Fruit fly (Drosophila melanogaster) whole organism, embryonic: ENCODE measurements around the gene CG44428.

ENCODE experiments used
- ATbp ChIP-seq: fragments of 200-800 bp; sonication (Bioruptor generic); optimal IDR thresholded peaks from 2 replicates; lab custom pipeline; 2017; ENCODE audit warnings: missing biosample characterization, mild to moderate bottlenecking, missing genetic modification characterization, missing genetic modification reagents
- Abd-B ChIP-seq: fragments of 200-800 bp; sonication (Bioruptor generic); optimal IDR thresholded peaks from 2 replicates; lab custom pipeline; 2018; ENCODE audit warnings: missing biosample characterization, mild to moderate bottlenecking, missing genetic modification characterization, moderate library complexity
- Atf3 ChIP-seq: fragments of 200-800 bp; sonication (Bioruptor generic); optimal IDR thresholded peaks from 3 replicates; lab custom pipeline; 2016; ENCODE audit warnings: missing biosample characterization, missing genetic modification characterization
- BEAF-32 ChIP-seq: fragments of 200-800 bp; sonication (Bioruptor generic); optimal IDR thresholded peaks from 3 replicates; lab custom pipeline; 2017; ENCODE audit warnings: missing biosample characterization, missing genetic modification characterization, mild to moderate bottlenecking, moderate library complexity, missing genetic modification reagents
- CG10147 ChIP-seq: fragments of 200-800 bp; sonication (Bioruptor generic); optimal IDR thresholded peaks from 2 replicates; lab custom pipeline; 2019; ENCODE audit warnings: missing biosample characterization, mild to moderate bottlenecking, missing genetic modification characterization, moderate library complexity
- CG11247 ChIP-seq: fragments of 200-800 bp; sonication (Bioruptor generic); IDR thresholded peaks from 2 replicates; pipeline ENCODE4 v1.3.6; 2022; ENCODE audit warnings: missing biosample characterization, missing genetic modification characterization
- CG13424 ChIP-seq: fragments of 200-800 bp; sonication (Bioruptor generic); optimal IDR thresholded peaks from 2 replicates; lab custom pipeline; 2019; ENCODE audit warnings: missing biosample characterization, mild to moderate bottlenecking, missing genetic modification characterization, moderate library complexity
- CG1529 ChIP-seq: fragments of 200-800 bp; sonication (Bioruptor generic); optimal IDR thresholded peaks from 3 replicates; lab custom pipeline; 2018; ENCODE audit warnings: missing biosample characterization, missing genetic modification characterization
- CG30403 ChIP-seq: fragments of 200-800 bp; sonication (Bioruptor generic); optimal IDR thresholded peaks from 3 replicates; lab custom pipeline; 2016; ENCODE audit warnings: missing biosample characterization, missing genetic modification characterization
- CG4404 ChIP-seq: fragments of 200-800 bp; sonication (Bioruptor generic); IDR thresholded peaks from 2 replicates; pipeline ENCODE4 v1.3.6; 2022; ENCODE audit warnings: missing biosample characterization, missing genetic modification characterization
- CG4424 ChIP-seq: fragments of 200-800 bp; sonication (Bioruptor generic); optimal IDR thresholded peaks from 3 replicates; lab custom pipeline; 2016; ENCODE audit warnings: missing biosample characterization, missing genetic modification characterization
- CG7786 ChIP-seq: fragments of 200-800 bp; sonication (Bioruptor generic); optimal IDR thresholded peaks from 2 replicates; lab custom pipeline; 2016; ENCODE audit warnings: missing biosample characterization, missing genetic modification characterization
- CG8388 ChIP-seq: fragments of 200-800 bp; sonication (Bioruptor generic); optimal IDR thresholded peaks from 2 replicates; lab custom pipeline; 2019; ENCODE audit warnings: missing biosample characterization, mild to moderate bottlenecking, missing genetic modification characterization, moderate library complexity
- CG9215 ChIP-seq: fragments of 200-800 bp; sonication (Bioruptor generic); IDR thresholded peaks from 2 replicates; pipeline ENCODE4 v1.3.6; 2022; ENCODE audit warnings: missing biosample characterization, missing genetic modification characterization
- CG9437 ChIP-seq: fragments of 200-800 bp; sonication (Bioruptor generic); optimal IDR thresholded peaks from 2 replicates; lab custom pipeline; 2018; ENCODE audit warnings: missing biosample characterization, mild to moderate bottlenecking, missing genetic modification characterization
- Dfd ChIP-seq, 2 experiments: fragments of >200 bp; optimal IDR thresholded peaks; 2 replicates each; lab custom pipeline; 2017; ENCODE audit warnings: missing biosample characterization in 2 of 2, missing genetic modification characterization in 2 of 2
- Dip2 ChIP-seq: fragments of 200-800 bp; sonication (Bioruptor generic); IDR thresholded peaks from 2 replicates; pipeline ENCODE4 v1.3.6; 2022; ENCODE audit warnings: missing biosample characterization, missing genetic modification characterization
- Fer2 ChIP-seq: fragments of 200-800 bp; sonication (Bioruptor generic); optimal IDR thresholded peaks from 2 replicates; lab custom pipeline; 2018; ENCODE audit warnings: missing biosample characterization, mild to moderate bottlenecking, missing genetic modification characterization, moderate library complexity
- Hsf ChIP-seq: fragments of 200-800 bp; sonication (Bioruptor generic); optimal IDR thresholded peaks from 3 replicates; lab custom pipeline; 2016; ENCODE audit warnings: missing biosample characterization, missing genetic modification characterization
- Kr ChIP-seq: fragments of 200-800 bp; sonication (Bioruptor generic); optimal IDR thresholded peaks from 2 replicates; lab custom pipeline; 2017; ENCODE audit warnings: missing biosample characterization, mild to moderate bottlenecking, missing genetic modification characterization
- Max ChIP-seq: fragments of 200-800 bp; sonication (Bioruptor generic); optimal IDR thresholded peaks from 2 replicates; lab custom pipeline; 2016; ENCODE audit warnings: missing biosample characterization, mild to moderate bottlenecking, missing genetic modification characterization
- Meics ChIP-seq: fragments of 200-800 bp; sonication (Bioruptor generic); optimal IDR thresholded peaks from 2 replicates; lab custom pipeline; 2017; ENCODE audit warnings: missing biosample characterization, mild to moderate bottlenecking, missing genetic modification characterization
- Myb ChIP-seq: fragments of 200-800 bp; sonication (Bioruptor generic); optimal IDR thresholded peaks from 2 replicates; lab custom pipeline; 2016; ENCODE audit warnings: missing biosample characterization, missing genetic modification characterization
- NC2β ChIP-seq: fragments of 200-800 bp; sonication (Bioruptor generic); optimal IDR thresholded peaks from 2 replicates; lab custom pipeline; 2016; ENCODE audit warnings: missing biosample characterization, missing genetic modification characterization
- NFAT ChIP-seq: fragments of 200-800 bp; sonication (Bioruptor generic); IDR thresholded peaks from 2 replicates; pipeline ENCODE4 v1.3.6; 2022; ENCODE audit warnings: missing biosample characterization, missing genetic modification characterization
- Nf-YB ChIP-seq: fragments of 200-800 bp; sonication (Bioruptor generic); optimal IDR thresholded peaks from 3 replicates; lab custom pipeline; 2019; ENCODE audit warnings: missing biosample characterization, mild to moderate bottlenecking, missing genetic modification characterization, moderate library complexity
- Rfx ChIP-seq: fragments of 200-800 bp; sonication (Bioruptor generic); IDR thresholded peaks from 2 replicates; pipeline ENCODE4 v1.3.6; 2022; ENCODE audit warnings: missing biosample characterization, missing genetic modification characterization
- Tbp ChIP-seq: fragments of >200 bp; optimal IDR thresholded peaks from 2 replicates; lab custom pipeline; 2018; ENCODE audit warnings: missing biosample characterization, missing genetic modification characterization
- Usf ChIP-seq: fragments of 200-800 bp; sonication (Bioruptor generic); optimal IDR thresholded peaks from 2 replicates; lab custom pipeline; 2017; ENCODE audit warnings: missing genotype, missing biosample characterization, missing genetic modification characterization
- al ChIP-seq: fragments of 200-800 bp; sonication (Bioruptor generic); IDR thresholded peaks from 2 replicates; pipeline ENCODE4 v1.3.6; 2022; ENCODE audit warnings: missing biosample characterization, missing genetic modification characterization
- aop ChIP-seq: fragments of 200-800 bp; sonication (Bioruptor generic); IDR thresholded peaks from 2 replicates; pipeline ENCODE4 v1.3.6; 2022; ENCODE audit warnings: missing biosample characterization, missing genetic modification characterization
- caup ChIP-seq: fragments of 200-800 bp; sonication (Bioruptor generic); optimal IDR thresholded peaks from 3 replicates; lab custom pipeline; 2017; ENCODE audit warnings: missing biosample characterization, mild to moderate bottlenecking, missing genetic modification characterization, moderate library complexity; ENCODE audit not compliant: severe bottlenecking
- chn ChIP-seq: fragments of 200-800 bp; sonication (Bioruptor generic); optimal IDR thresholded peaks from 2 replicates; lab custom pipeline; 2016; ENCODE audit warnings: missing biosample characterization, missing genetic modification characterization
- crol ChIP-seq: fragments of 200-800 bp; sonication (Bioruptor generic); IDR thresholded peaks from 2 replicates; pipeline ENCODE4 v1.3.6; 2022; ENCODE audit warnings: missing biosample characterization, missing genetic modification characterization
- ewg ChIP-seq: fragments of 200-800 bp; sonication (Bioruptor generic); optimal IDR thresholded peaks from 3 replicates; lab custom pipeline; 2017; ENCODE audit warnings: mild to moderate bottlenecking, missing biosample characterization, missing genetic modification reagents, missing genetic modification characterization
- ftz-f1 ChIP-seq: fragments of 200-800 bp; sonication (Bioruptor generic); optimal IDR thresholded peaks from 2 replicates; lab custom pipeline; 2016; ENCODE audit warnings: missing biosample characterization, missing genetic modification characterization
- fu2 ChIP-seq: fragments of 200-800 bp; sonication (Bioruptor generic); optimal IDR thresholded peaks from 2 replicates; lab custom pipeline; 2016; ENCODE audit warnings: missing biosample characterization, missing genetic modification characterization
- mld ChIP-seq: fragments of 200-800 bp; sonication (Bioruptor generic); IDR thresholded peaks from 3 replicates; pipeline ENCODE4 v1.3.6; 2022; ENCODE audit warnings: missing biosample characterization, missing genetic modification characterization; ENCODE audit not compliant: partially characterized antibody
- nerfin-1 ChIP-seq: fragments of 200-800 bp; sonication (Bioruptor generic); optimal IDR thresholded peaks from 3 replicates; lab custom pipeline; 2019; ENCODE audit warnings: missing biosample characterization, mild to moderate bottlenecking, missing genetic modification characterization, moderate library complexity
- pita ChIP-seq: fragments of 200-800 bp; sonication (Bioruptor generic); optimal IDR thresholded peaks from 2 replicates; lab custom pipeline; 2017; ENCODE audit warnings: missing biosample characterization, mild to moderate bottlenecking, missing genetic modification characterization
- sc ChIP-seq, 3 experiments: fragments of >200 bp in 2 of 3; fragments of 200-800 bp in 1 of 3; sonication (Bioruptor generic) in 1 of 3; optimal IDR thresholded peaks; 2 replicates in 2 of 3; 3 replicates in 1 of 3; lab custom pipeline; 2017; ENCODE audit warnings: mild to moderate bottlenecking in 1 of 3, missing biosample characterization in 1 of 3, missing genetic modification characterization in 1 of 3, missing genetic modification reagents in 1 of 3
- sens-2 ChIP-seq: fragments of 200-800 bp; sonication (Bioruptor generic); IDR thresholded peaks from 2 replicates; pipeline ENCODE4 v1.3.6; 2022; ENCODE audit warnings: missing biosample characterization, missing genetic modification characterization
- slou ChIP-seq: fragments of 200-800 bp; sonication (Bioruptor generic); optimal IDR thresholded peaks from 3 replicates; lab custom pipeline; 2016; ENCODE audit warnings: missing biosample characterization, missing genetic modification characterization
- sqz ChIP-seq: fragments of 200-800 bp; sonication (Bioruptor generic); optimal IDR thresholded peaks from 3 replicates; lab custom pipeline; 2018; ENCODE audit warnings: missing biosample characterization, mild to moderate bottlenecking, missing genetic modification characterization
- vfl ChIP-seq: fragments of 200-800 bp; sonication (Bioruptor generic); optimal IDR thresholded peaks from 2 replicates; lab custom pipeline; 2016; ENCODE audit warnings: missing biosample characterization, missing genetic modification characterization
- vvl ChIP-seq: fragments of 200-800 bp; sonication (Bioruptor generic); IDR thresholded peaks from 2 replicates; pipeline ENCODE4 v1.3.6; 2022; ENCODE audit warnings: missing biosample characterization, missing genetic modification characterization
- wdn ChIP-seq: fragments of 200-800 bp; sonication (Bioruptor generic); IDR thresholded peaks from 2 replicates; pipeline ENCODE4 v1.3.6; 2022; ENCODE audit warnings: missing biosample characterization, missing genetic modification characterization
- zfh2 ChIP-seq: fragments of 200-800 bp; sonication (Bioruptor generic); optimal IDR thresholded peaks from 2 replicates; lab custom pipeline; 2016; ENCODE audit warnings: missing biosample characterization, missing genetic modification characterization

Gene CG44428

dm6 chrX:13563483-13564443 lies 33.7 kb upstream of the CG44428 start, which contains the start of the genes CG46311 and Tpst (continued):
- peak; percentile 88 for TF ChIP-seq pita (GFP tag; lab: Kevin White, UChicago)
- peak; percentile 68 for TF ChIP-seq CG4424 (GFP tag; lab: Kevin White, UChicago)
- peak; percentile 69 for TF ChIP-seq Meics (GFP tag; lab: Kevin White, UChicago)
- TF ChIP-seq BEAF-32: peak; percentile 48
- peak; percentile 74 for TF ChIP-seq Hsf (GFP tag; lab: Kevin White, UChicago)
- TF ChIP-seq CG1529 (GFP tag; lab: Kevin White, UChicago): no peak
- TF ChIP-seq Nf-YB: peak; percentile 60
- TF ChIP-seq chn: peak; percentile 36
- no peak for TF ChIP-seq Tbp
- no peak for TF ChIP-seq CG9437 (GFP tag; lab: Kevin White, UChicago)
- no peak for TF ChIP-seq Fer2 (tag; lab: Kevin White, UChicago)
- TF ChIP-seq sens-2: peak; percentile 47; the same call in 1 of the 2 replicates
- peak; percentile 48 for TF ChIP-seq CG13424 (tag; lab: Kevin White, UChicago)
- peak; percentile 43 for TF ChIP-seq CG7786 (GFP tag; lab: Kevin White, UChicago)
- peak; percentile 6 for TF ChIP-seq ATbp
- peak; percentile 88 for TF ChIP-seq Rfx (GFP tag; lab: Robert Waterston, UW)
- no peak for TF ChIP-seq nerfin-1 (tag; lab: Kevin White, UChicago)
- TF ChIP-seq Myb (GFP tag; lab: Kevin White, UChicago): peak; percentile 65
- TF ChIP-seq Dfd (GFP tag; optimal IDR thresholded peaks at IDR 0.05; lab: Kevin White, UChicago): no peak
- TF ChIP-seq CG4404 (GFP tag; lab: Robert Waterston, UW): peak; percentile 36; the same call in 1 of the 2 replicates
- TF ChIP-seq mld (GFP tag; lab: Robert Waterston, UW): no peak
- TF ChIP-seq CG11247: peak; percentile 84
- TF ChIP-seq caup (GFP tag; lab: Kevin White, UChicago): peak; percentile 61
- peak; percentile 48; the same call in 1 of the 2 replicates for TF ChIP-seq aop (GFP tag; lab: Robert Waterston, UW)
- TF ChIP-seq crol: peak; percentile 45
- TF ChIP-seq Max (GFP tag; lab: Kevin White, UChicago): peak; percentile 15
- peak; percentile 30 for TF ChIP-seq zfh2
- peak; percentile 32 for TF ChIP-seq Atf3 (GFP tag; lab: Kevin White, UChicago)
- TF ChIP-seq sc (optimal IDR thresholded peaks at IDR 0.05; lab: Kevin White, UChicago): no peak
- peak; percentile 24 for TF ChIP-seq sc (GFP tag; optimal IDR thresholded peaks at IDR 0.05; lab: Kevin White, UChicago)
- TF ChIP-seq fu2: peak; percentile 11
- TF ChIP-seq al: peak; percentile 26; the same call in 1 of the 2 replicates
- peak; percentile 32 for TF ChIP-seq ftz-f1 (GFP tag; lab: Kevin White, UChicago)
- TF ChIP-seq slou (GFP tag; lab: Kevin White, UChicago): no peak
- TF ChIP-seq vfl (GFP tag; lab: Kevin White, UChicago): no peak
- no peak for TF ChIP-seq Usf (GFP tag; lab: Kevin White, UChicago)
- TF ChIP-seq CG30403 (GFP tag; lab: Kevin White, UChicago): peak; percentile 60
- peak; percentile 23 for TF ChIP-seq ewg (GFP tag; lab: Kevin White, UChicago)
- peak; percentile 10 for TF ChIP-seq CG9215 (GFP tag; lab: Robert Waterston, UW)
- no peak for TF ChIP-seq sqz
- peak; percentile 78 for TF ChIP-seq vvl (GFP tag; lab: Robert Waterston, UW)
- no peak for TF ChIP-seq Dip2 (GFP tag; lab: Robert Waterston, UW)
- TF ChIP-seq CG8388 (GFP tag; lab: Kevin White, UChicago): no peak
- TF ChIP-seq Abd-B (GFP tag; lab: Kevin White, UChicago): no peak
- no peak for TF ChIP-seq Kr (GFP tag; lab: Kevin White, UChicago)
- peak; percentile 83 for TF ChIP-seq NFAT (GFP tag; lab: Robert Waterston, UW)
- no peak for TF ChIP-seq wdn (GFP tag; lab: Robert Waterston, UW)
- peak; percentile 72 for TF ChIP-seq NC2β (GFP tag; lab: Kevin White, UChicago)
- TF ChIP-seq CG10147: no peak
